Fruit fly (Drosophila melanogaster): ENCODE results near the gene mib2.

DNA sequence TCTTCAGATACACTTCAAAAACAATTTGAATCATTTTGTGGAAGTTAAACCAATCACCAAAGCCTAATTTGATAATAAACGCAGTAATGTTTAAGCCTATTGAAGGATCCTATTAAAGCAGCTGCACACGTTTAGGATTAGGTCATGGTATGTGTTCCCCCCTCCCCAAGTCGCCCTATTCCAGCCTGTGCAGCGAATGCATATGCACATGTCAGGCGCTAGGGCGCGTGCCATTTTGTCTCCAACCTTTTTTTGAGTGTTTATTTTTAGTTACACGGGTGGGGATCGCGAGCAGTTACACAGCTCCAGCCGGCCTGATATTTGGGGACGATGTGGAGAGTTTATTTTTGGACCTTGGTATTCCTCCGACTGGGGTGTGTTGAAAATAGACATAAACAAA, 2.8 kb downstream of the mib2 start:
- no peak for TF ChIP-seq psq (optimal IDR thresholded peaks at IDR 0.05)
- no peak for TF ChIP-seq ttk (optimal IDR thresholded peaks at IDR 0.05)
